Fruit fly (Drosophila melanogaster) S2 (cell line): ENCODE data around the gene CG18171.

ENCODE experiments used
- CG8478 ChIP-seq: fragments of >200 bp; optimal IDR thresholded peaks from 2 replicates; lab custom pipeline; 2018
- CTCF ChIP-seq, 2 experiments: fragments of >200 bp; optimal IDR thresholded peaks; 2 replicates each; lab custom pipeline; 2018

DNA sequence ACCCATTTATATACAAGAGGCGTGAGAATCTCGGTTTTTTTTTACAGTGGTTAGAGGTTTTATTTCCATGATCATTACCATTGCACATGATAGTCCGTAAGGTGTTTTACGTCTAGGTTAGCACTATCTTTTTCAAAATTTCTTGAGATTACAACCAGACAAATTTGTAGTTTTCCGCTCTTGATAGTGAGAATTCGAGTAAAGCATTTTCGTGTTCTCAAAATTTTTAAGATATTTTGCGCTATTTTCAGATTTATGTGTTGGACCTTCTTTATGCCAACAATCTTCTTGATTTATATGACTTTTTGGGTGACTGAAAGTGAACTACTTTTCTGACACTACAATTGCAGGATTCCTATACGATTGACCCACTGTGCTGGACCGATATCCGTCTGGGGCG, 18.2 kb upstream of the CG18171 start:
- TF ChIP-seq CTCF (optimal IDR thresholded peaks at IDR 0.05; lab: Kevin White, UChicago) (no peak), CG8478 (lab: Kevin White, UChicago) (no peak)
